Worm (Caenorhabditis elegans): ENCODE data around the gene unc-32.

Gene unc-32

ce11 chrIII:8904044-8904443, 1.4 kb upstream of the unc-32 start, which contains the start of gene lin-9 (continued):
- TF ChIP-seq nhr-12 (tag; optimal IDR thresholded peaks at IDR 0.05) (no peak), sea-2 (GFP tag; optimal IDR thresholded peaks at IDR 0.05) (peak; percentile 68), fkh-2 (tag; optimal IDR thresholded peaks at IDR 0.05) (peak; percentile 91), pha-4 (tag; optimal IDR thresholded peaks at IDR 0.05) (peak; percentile 98), mml-1 (tag; optimal IDR thresholded peaks at IDR 0.05) (no peak), egl-5 (tag; optimal IDR thresholded peaks at IDR 0.05) (peak; percentile 94), ama-1 (optimal IDR thresholded peaks at IDR 0.05) (peak; percentile 83), nhr-237 (tag; optimal IDR thresholded peaks at IDR 0.05) (no peak), ceh-28 (tag; optimal IDR thresholded peaks at IDR 0.05) (peak; percentile 91), fkh-10 (GFP tag; optimal IDR thresholded peaks at IDR 0.05) (peak; percentile 85), lin-15B (tag; optimal IDR thresholded peaks at IDR 0.05) (peak; percentile 99), lsy-12 (tag; optimal IDR thresholded peaks at IDR 0.05) (peak; percentile 98), unc-62 (GFP tag; optimal IDR thresholded peaks at IDR 0.05) (peak; percentile 44), tbx-2 (tag; optimal IDR thresholded peaks at IDR 0.05) (peak; percentile 94), nhr-23 (tag; optimal IDR thresholded peaks at IDR 0.05) (peak; percentile 97), nhr-43 (tag; optimal IDR thresholded peaks at IDR 0.05; ENCODE audit: poor library complexity, severe bottlenecking) (peak; percentile 92), ceh-9 (tag; optimal IDR thresholded peaks at IDR 0.05) (no peak), fos-1 (tag; optimal IDR thresholded peaks at IDR 0.05) (peak; percentile 30), nhr-67 (tag; optimal IDR thresholded peaks at IDR 0.05) (no peak)

- TF ChIP-seq elt-2 (tag; optimal IDR thresholded peaks at IDR 0.05): no peak
- no peak for TF ChIP-seq ceh-82 (tag; optimal IDR thresholded peaks at IDR 0.05)
- no peak for TF ChIP-seq nhr-11 (tag; optimal IDR thresholded peaks at IDR 0.05)
- TF ChIP-seq nhr-25 (tag; optimal IDR thresholded peaks at IDR 0.05): no peak
- no peak for TF ChIP-seq elt-3 (tag; optimal IDR thresholded peaks at IDR 0.05)
These were observed 4.7 kb downstream of the unc-32 start for ce11 chrIII:8910139-8910538.

ce11 chrIII:8911598-8912194, 6.3 kb downstream of the unc-32 start, which contains the start of gene tpk-1:
TSS of gene tpk-1 (plus strand) at chrIII:8912144.
- TF ChIP-seq ama-1 (optimal IDR thresholded peaks at IDR 0.05) (peak; percentile 7), ceh-16 (tag; optimal IDR thresholded peaks at IDR 0.05) (no peak)

ce11 chrIII:8913469-8913868, 8.1 kb downstream of the unc-32 start, which contains the start of gene trxr-2:
TSS of gene trxr-2 (plus strand) at chrIII:8913769.
- TF ChIP-seq nhr-25 (tag; optimal IDR thresholded peaks at IDR 0.05) (no peak), unc-62 (GFP tag; optimal IDR thresholded peaks at IDR 0.05) (no peak), egl-27 (tag; optimal IDR thresholded peaks at IDR 0.05) (no peak), zag-1 (tag; optimal IDR thresholded peaks at IDR 0.05) (no peak), elt-1 (tag; optimal IDR thresholded peaks at IDR 0.05) (no peak), aly-2 (tag; optimal IDR thresholded peaks at IDR 0.05) (no peak), ceh-9 (tag; optimal IDR thresholded peaks at IDR 0.05) (no peak), lin-15B (tag; optimal IDR thresholded peaks at IDR 0.05) (no peak), mdl-1 (tag; optimal IDR thresholded peaks at IDR 0.05) (no peak)

ce11 chrIII:8917879-8918381, 12.5 kb downstream of the unc-32 start, which contains the start of gene cdc-25.3:
TSS of gene cdc-25.3 (minus strand) at chrIII:8917929.
- TF ChIP-seq nhr-28 (tag; optimal IDR thresholded peaks at IDR 0.05): no peak
- no peak for TF ChIP-seq skn-1 (tag; optimal IDR thresholded peaks at IDR 0.05)
- TF ChIP-seq nhr-43 (tag; optimal IDR thresholded peaks at IDR 0.05; ENCODE audit: poor library complexity, severe bottlenecking): no peak
- no peak for TF ChIP-seq fkh-2 (tag; optimal IDR thresholded peaks at IDR 0.05)
- TF ChIP-seq egl-27 (tag; optimal IDR thresholded peaks at IDR 0.05): no peak
- TF ChIP-seq eor-1 (tag; optimal IDR thresholded peaks at IDR 0.05): no peak
- no peak for TF ChIP-seq nhr-77 (tag; optimal IDR thresholded peaks at IDR 0.05)
- TF ChIP-seq pha-4 (tag; optimal IDR thresholded peaks at IDR 0.05): no peak
- TF ChIP-seq ama-1 (optimal IDR thresholded peaks at IDR 0.05): no peak
- no peak for TF ChIP-seq nhr-237 (tag; optimal IDR thresholded peaks at IDR 0.05)
- no peak for TF ChIP-seq fkh-10 (GFP tag; optimal IDR thresholded peaks at IDR 0.05)
- TF ChIP-seq ceh-28 (tag; optimal IDR thresholded peaks at IDR 0.05): no peak
- TF ChIP-seq mml-1 (tag; optimal IDR thresholded peaks at IDR 0.05): no peak
- no peak for TF ChIP-seq R02D3.7 (tag; optimal IDR thresholded peaks at IDR 0.05)
- TF ChIP-seq ceh-16 (tag; optimal IDR thresholded peaks at IDR 0.05): no peak
- TF ChIP-seq hmg-11 (tag; optimal IDR thresholded peaks at IDR 0.05): no peak
- TF ChIP-seq jun-1 (tag; optimal IDR thresholded peaks at IDR 0.05): no peak
- TF ChIP-seq unc-62 (GFP tag; optimal IDR thresholded peaks at IDR 0.05): no peak
- no peak for TF ChIP-seq ceh-82 (tag; optimal IDR thresholded peaks at IDR 0.05)
